Worm (Caenorhabditis elegans): Measurements from ENCODE around the gene sup-37.
A peak's percentile ranks its signal among the peaks of the same experiment; 100 is the strongest.

Gene sup-37

ce11 chrV:8785526-8785925 is 819 bp upstream of the sup-37 start (continued):
- TF ChIP-seq F37B4.10 (GFP tag; IDR thresholded peaks at IDR 0.05) (0 out of 2 replicates have a peak, but pooled peaks have one; percentile 17), nhr-120 (GFP tag; IDR thresholded peaks at IDR 0.05) (no peak), nfya-1 (tag; optimal IDR thresholded peaks at IDR 0.05; ENCODE audit: borderline replicate concordance, insufficient read depth) (no peak), nhr-27 (tag; optimal IDR thresholded peaks at IDR 0.05) (no peak), sea-2 (GFP tag; IDR thresholded peaks at IDR 0.05) (0 out of 2 replicates have a peak, but pooled peaks have one; percentile 19), B0261.1 (tag; optimal IDR thresholded peaks at IDR 0.05) (no peak), lin-35 (GFP tag; optimal IDR thresholded peaks at IDR 0.05) (no peak), nhr-179 (tag; optimal IDR thresholded peaks at IDR 0.05) (no peak), egl-44 (GFP tag; IDR thresholded peaks at IDR 0.05) (peak; percentile 43; the same call in 1 of the 2 replicates), rcor-1 (GFP tag; IDR thresholded peaks at IDR 0.05) (no peak), let-607 (tag; optimal IDR thresholded peaks at IDR 0.05) (no peak), attf-6 (GFP tag; IDR thresholded peaks at IDR 0.05) (no peak), zim-3 (tag; optimal IDR thresholded peaks at IDR 0.05) (no peak), D2030.7 (GFP tag; IDR thresholded peaks at IDR 0.05) (0 out of 2 replicates have a peak, but pooled peaks have one; percentile 25), F57C9.4 (tag; optimal IDR thresholded peaks at IDR 0.05) (no peak), B0336.3 (GFP tag; IDR thresholded peaks at IDR 0.05) (no peak), lsy-27 (tag; optimal IDR thresholded peaks at IDR 0.05; ENCODE audit: borderline replicate concordance, insufficient read depth) (no peak), F55B11.4 (tag; optimal IDR thresholded peaks at IDR 0.05; ENCODE audit: borderline replicate concordance, insufficient read depth) (no peak), ceh-100 (GFP tag; IDR thresholded peaks at IDR 0.05) (no peak), chd-7 (tag; optimal IDR thresholded peaks at IDR 0.05) (no peak), madf-6 (GFP tag; IDR thresholded peaks at IDR 0.05) (no peak), snpc-4 (GFP tag; optimal IDR thresholded peaks at IDR 0.05) (no peak), snpc-4 (tag; optimal IDR thresholded peaks at IDR 0.05) (peak in 1 of 4 experiments; percentile 2), hlh-12 (tag; optimal IDR thresholded peaks at IDR 0.05) (no peak), tbx-9 (tag; optimal IDR thresholded peaks at IDR 0.05; ENCODE audit: borderline replicate concordance) (no peak), tbp1 (GFP tag; optimal IDR thresholded peaks at IDR 0.05) (peak; percentile 8), ztf-6 (GFP tag; IDR thresholded peaks at IDR 0.05) (no peak), C06A6.2 (GFP tag; conservative IDR thresholded peaks at IDR 0.05) (no peak), lsl-1 (GFP tag; optimal IDR thresholded peaks at IDR 0.05) (no peak), attf-3 (GFP tag; conservative IDR thresholded peaks at IDR 0.05) (no peak), madf-10 (tag; optimal IDR thresholded peaks at IDR 0.05) (no peak), sdz-38 (tag; optimal IDR thresholded peaks at IDR 0.05) (no peak), B0035.1 (tag; optimal IDR thresholded peaks at IDR 0.05) (no peak), K11D2.4 (GFP tag; IDR thresholded peaks at IDR 0.05) (0 out of 2 replicates have a peak, but pooled peaks have one; percentile 34), lin-26 (GFP tag; IDR thresholded peaks at IDR 0.05) (peak; percentile 39; the same call in 1 of the 2 replicates), dox-1 (GFP tag; IDR thresholded peaks at IDR 0.05) (peak; percentile 59; the same call in 1 of the 2 replicates), athp-1 (tag; optimal IDR thresholded peaks at IDR 0.05) (no peak), ceh-79 (tag; optimal IDR thresholded peaks at IDR 0.05) (no peak), dpff-1 (tag; optimal IDR thresholded peaks at IDR 0.05) (no peak), Y53G8AR.9 (GFP tag; conservative IDR thresholded peaks at IDR 0.05) (no peak)

- TF ChIP-seq chd-7 (tag; optimal IDR thresholded peaks at IDR 0.05), result no peak
- TF ChIP-seq F39B2.1 (GFP tag; IDR thresholded peaks at IDR 0.05), result no peak
- no peak for TF ChIP-seq ceh-91 (GFP tag; IDR thresholded peaks at IDR 0.05)
- TF ChIP-seq hlh-12 (tag; optimal IDR thresholded peaks at IDR 0.05), result no peak
- TF ChIP-seq lag-1 (GFP tag; IDR thresholded peaks at IDR 0.05), result no peak
- no peak for TF ChIP-seq snpc-3.4 (tag; optimal IDR thresholded peaks at IDR 0.05)
- no peak for TF ChIP-seq efl-1 (GFP tag; optimal IDR thresholded peaks at IDR 0.05)
- TF ChIP-seq madf-6 (GFP tag; IDR thresholded peaks at IDR 0.05), result no peak
- no peak for TF ChIP-seq ztf-18 (tag; optimal IDR thresholded peaks at IDR 0.05)
- no peak for TF ChIP-seq let-607 (tag; optimal IDR thresholded peaks at IDR 0.05)
- TF ChIP-seq rec-8 (tag; optimal IDR thresholded peaks at IDR 0.05), result no peak
- TF ChIP-seq ztf-6 (GFP tag; IDR thresholded peaks at IDR 0.05), result no peak
- no peak for TF ChIP-seq ama-1 (optimal IDR thresholded peaks at IDR 0.05)
- TF ChIP-seq ama-1 (GFP tag; optimal IDR thresholded peaks at IDR 0.05), result no peak
- no peak for TF ChIP-seq snpc-4 (GFP tag; optimal IDR thresholded peaks at IDR 0.05)
- TF ChIP-seq snpc-4 (tag; optimal IDR thresholded peaks at IDR 0.05), result no peak
- no peak for TF ChIP-seq fkh-3 (tag; optimal IDR thresholded peaks at IDR 0.05)
Observed at ce11 chrV:8789345-8789744, 3.0 kb downstream of the sup-37 start.
